Fruit fly (Drosophila melanogaster): ENCODE measurements around the gene Lam.

Lam gene

DNA sequence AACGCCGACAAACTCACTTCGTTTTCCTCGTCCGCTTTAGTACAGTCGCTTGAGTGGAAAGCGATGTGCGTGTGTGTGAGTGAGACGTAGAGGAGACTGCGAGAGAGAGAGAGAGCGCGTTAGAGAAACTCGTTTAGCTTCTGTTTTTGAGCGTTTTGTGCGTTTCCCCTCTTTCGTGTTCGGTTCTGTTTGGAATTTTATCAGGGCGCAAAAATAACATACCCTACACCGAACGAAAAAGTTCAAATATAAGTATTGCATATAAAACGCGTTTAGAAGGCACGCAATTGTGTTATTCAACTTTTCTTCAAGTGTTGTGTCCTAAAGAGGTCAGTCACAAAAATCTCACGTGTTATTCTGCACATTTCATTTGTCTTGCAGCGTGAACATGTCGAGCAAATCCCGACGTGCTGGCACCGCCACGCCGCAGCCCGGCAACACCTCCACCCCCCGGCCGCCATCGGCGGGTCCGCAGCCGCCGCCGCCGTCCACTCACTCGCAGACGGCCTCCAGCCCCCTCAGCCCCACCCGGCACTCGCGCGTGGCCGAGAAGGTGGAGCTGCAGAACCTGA lies 750 bp downstream of the Lam start:
- TF ChIP-seq CG9817 (tag; optimal IDR thresholded peaks at IDR 0.05) = peak; percentile 27
- peak; percentile 64 for TF ChIP-seq mam (GFP tag; optimal IDR thresholded peaks at IDR 0.05)
- TF ChIP-seq ftz-f1 (GFP tag; optimal IDR thresholded peaks at IDR 0.05) = peak; percentile 37
- TF ChIP-seq MTF-1 (GFP tag; optimal IDR thresholded peaks at IDR 0.05; ENCODE audit: borderline replicate concordance) = no peak
- TF ChIP-seq HLHmδ (GFP tag; optimal IDR thresholded peaks at IDR 0.05) = no peak
- TF ChIP-seq CG2199 (GFP tag; IDR thresholded peaks at IDR 0.05) = no peak
- TF ChIP-seq CG1647 (GFP tag; optimal IDR thresholded peaks at IDR 0.05) = no peak
- 0 out of 3 replicates have a peak, but pooled peaks have one; percentile 32 for TF ChIP-seq CG2889 (GFP tag; IDR thresholded peaks at IDR 0.05)
- peak; percentile 45 for TF ChIP-seq CG10543 (GFP tag; optimal IDR thresholded peaks at IDR 0.05)
- TF ChIP-seq pan (optimal IDR thresholded peaks at IDR 0.05) = no peak
- peak in 1 of 2 experiments; percentile 44 for TF ChIP-seq pan (GFP tag; optimal IDR thresholded peaks at IDR 0.05 in 1 of 2, IDR thresholded peaks at IDR 0.05 in 1 of 2)
- peak; percentile 66 for TF ChIP-seq caup (GFP tag; optimal IDR thresholded peaks at IDR 0.05; ENCODE audit: severe bottlenecking)
- peak; percentile 65 for TF ChIP-seq CG14441 (GFP tag; IDR thresholded peaks at IDR 0.05)
- TF ChIP-seq Meics (GFP tag; optimal IDR thresholded peaks at IDR 0.05) = peak; percentile 60
- TF ChIP-seq Tbp (GFP tag; optimal IDR thresholded peaks at IDR 0.05) = no peak
- no peak; the same call in none of the 2 replicates for TF ChIP-seq Ada2b (GFP tag; IDR thresholded peaks at IDR 0.05)
- peak; percentile 4 for TF ChIP-seq CG9437 (GFP tag; optimal IDR thresholded peaks at IDR 0.05)
- TF ChIP-seq CG8388 (GFP tag; optimal IDR thresholded peaks at IDR 0.05) = peak; percentile 31
- TF ChIP-seq Asciz (GFP tag; optimal IDR thresholded peaks at IDR 0.05) = no peak
- peak; percentile 75 for TF ChIP-seq Adf1 (GFP tag; IDR thresholded peaks at IDR 0.05)
- TF ChIP-seq CG10209 (GFP tag; optimal IDR thresholded peaks at IDR 0.05) = peak; percentile 40
- no peak for TF ChIP-seq CG7963 (GFP tag; IDR thresholded peaks at IDR 0.05; ENCODE audit: partially characterized antibody)
- 0 out of 2 replicates have a peak, but pooled peaks have one; percentile 7 for TF ChIP-seq sim (GFP tag; IDR thresholded peaks at IDR 0.05)
- peak; percentile 59 for TF ChIP-seq unpg (GFP tag; optimal IDR thresholded peaks at IDR 0.05)
- TF ChIP-seq sens-2 (GFP tag; IDR thresholded peaks at IDR 0.05) = no peak
- TF ChIP-seq run (tag; optimal IDR thresholded peaks at IDR 0.05) = no peak
- no peak for TF ChIP-seq lbe (GFP tag; optimal IDR thresholded peaks at IDR 0.05)
- peak; percentile 31; the same call in 1 of the 3 replicates for TF ChIP-seq CG7357 (GFP tag; IDR thresholded peaks at IDR 0.05)
- 0 out of 2 replicates have a peak, but pooled peaks have one; percentile 39 for TF ChIP-seq toy (GFP tag; IDR thresholded peaks at IDR 0.05)
- TF ChIP-seq jing (GFP tag; optimal IDR thresholded peaks at IDR 0.05) = no peak
- TF ChIP-seq CG34376 (GFP tag; optimal IDR thresholded peaks at IDR 0.05) = peak; percentile 27
- peak; percentile 31 for TF ChIP-seq CG18619 (GFP tag; optimal IDR thresholded peaks at IDR 0.05)
- no peak; the same call in 2 of the 3 replicates for TF ChIP-seq CG14050 (GFP tag; IDR thresholded peaks at IDR 0.05)
- TF ChIP-seq Fer3 (tag; optimal IDR thresholded peaks at IDR 0.05) = peak; percentile 37
- no peak for TF ChIP-seq CG17912 (GFP tag; optimal IDR thresholded peaks at IDR 0.05)
- no peak for TF ChIP-seq salm (tag; optimal IDR thresholded peaks at IDR 0.05)
- TF ChIP-seq Dbx (GFP tag; IDR thresholded peaks at IDR 0.05) = no peak
- TF ChIP-seq Neu2 (GFP tag; optimal IDR thresholded peaks at IDR 0.05; ENCODE audit: borderline replicate concordance) = no peak
- peak; percentile 27 for TF ChIP-seq Dad (GFP tag; optimal IDR thresholded peaks at IDR 0.05)
- peak; percentile 24 to 72 for TF ChIP-seq dpn (GFP tag; optimal IDR thresholded peaks at IDR 0.05)
- no peak for TF ChIP-seq gem (tag; optimal IDR thresholded peaks at IDR 0.05)
- TF ChIP-seq en (GFP tag; optimal IDR thresholded peaks at IDR 0.05) = no peak
- no peak for TF ChIP-seq CG12236 (GFP tag; optimal IDR thresholded peaks at IDR 0.05)
- TF ChIP-seq CG5180 (GFP tag; optimal IDR thresholded peaks at IDR 0.05) = no peak
- no peak for TF ChIP-seq BEAF-32 (GFP tag; optimal IDR thresholded peaks at IDR 0.05)
- TF ChIP-seq CG42726 (GFP tag; IDR thresholded peaks at IDR 0.05; ENCODE audit: partially characterized antibody) = peak; percentile 54; the same call in 1 of the 2 replicates
- TF ChIP-seq jumu (GFP tag; optimal IDR thresholded peaks at IDR 0.05) = no peak
- TF ChIP-seq Doc3 (GFP tag; IDR thresholded peaks at IDR 0.05; ENCODE audit: partially characterized antibody) = no peak
- peak; percentile 76 for TF ChIP-seq CG2120 (GFP tag; optimal IDR thresholded peaks at IDR 0.05)

All from whole organism, embryonic.